Worm (Caenorhabditis elegans) whole organism, L4 larva: ENCODE data around the gene polg-1.

Experiments
- T20F7.1 ChIP-seq: fragments of 200-800 bp; sonication (Bioruptor generic); optimal IDR thresholded peaks from 2 replicates; lab custom pipeline; 2018; ENCODE audit warnings: mild to moderate bottlenecking, missing genetic modification characterization, missing compliant biosample characterization
- lim-7 ChIP-seq: fragments of 200-800 bp; sonication (Bioruptor generic); IDR thresholded peaks from 2 replicates; pipeline ENCODE4 v1.3.6; 2022; ENCODE audit warnings: missing genetic modification characterization, missing compliant biosample characterization

DNA sequence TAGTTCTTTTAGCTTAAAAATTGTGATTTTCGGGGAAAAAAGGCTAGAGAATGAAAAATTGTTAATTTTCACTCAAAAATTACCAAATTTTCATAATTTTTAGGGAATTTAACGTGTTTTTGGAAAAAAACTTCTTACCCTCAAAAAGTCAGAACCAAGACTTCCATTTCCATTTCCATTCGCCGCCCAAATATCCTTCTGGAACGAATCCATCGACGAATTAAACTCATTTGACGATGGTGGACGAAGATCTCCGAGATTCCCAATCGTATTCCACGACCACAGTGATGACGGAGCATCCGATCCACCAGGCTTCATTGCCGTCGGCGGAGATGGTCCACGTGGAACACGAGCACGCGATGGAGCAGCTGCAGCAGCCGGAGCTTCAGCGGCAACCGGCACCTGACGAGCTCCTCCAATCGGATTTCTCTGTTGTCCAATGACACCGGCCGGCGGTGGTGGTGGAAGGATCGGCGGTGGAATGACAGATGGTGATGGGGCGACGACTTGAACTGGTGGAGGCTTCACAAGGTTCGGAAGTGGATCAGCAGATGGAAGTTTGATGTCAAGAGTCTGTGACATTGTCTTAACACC, 12.0 kb upstream of the polg-1 start:
- TF ChIP-seq lim-7 (GFP tag; lab: Robert Waterston, UW): no peak
- no peak for TF ChIP-seq T20F7.1 (GFP tag; lab: Kevin White, UChicago)
